Fruit fly (Drosophila melanogaster) whole organism, prepupa: ENCODE measurements around the gene pasi2.

Experiments
- Blimp-1 ChIP-seq: fragments of 200-800 bp; sonication (Bioruptor generic); optimal IDR thresholded peaks from 3 replicates; lab custom pipeline; 2017; ENCODE audit warnings: missing biosample characterization, missing genetic modification characterization, mild to moderate bottlenecking, moderate library complexity, missing genetic modification reagents
- CG10631 ChIP-seq: fragments of 200-800 bp; sonication (Bioruptor generic); optimal IDR thresholded peaks from 2 replicates; lab custom pipeline; 2016; ENCODE audit warnings: missing biosample characterization, missing genetic modification characterization
- CG10669 ChIP-seq: fragments of 200-800 bp; sonication (Bioruptor generic); optimal IDR thresholded peaks from 3 replicates; lab custom pipeline; 2018; ENCODE audit warnings: missing biosample characterization, mild to moderate bottlenecking, missing genetic modification characterization, moderate library complexity
- CG11294 ChIP-seq: fragments of 200-800 bp; sonication (Bioruptor generic); IDR thresholded peaks from 2 replicates; pipeline ENCODE4 v1.3.6; 2022; ENCODE audit warnings: missing biosample characterization, missing genetic modification characterization
- CG11762 ChIP-seq: fragments of 200-800 bp; sonication (Bioruptor generic); optimal IDR thresholded peaks from 3 replicates; lab custom pipeline; 2016; ENCODE audit warnings: missing biosample characterization, missing genetic modification characterization; ENCODE audit not compliant: insufficient read depth
- CG11902 ChIP-seq: fragments of 200-800 bp; sonication (Bioruptor generic); optimal IDR thresholded peaks from 3 replicates; lab custom pipeline; 2016; ENCODE audit warnings: missing biosample characterization, missing genetic modification characterization
- CG1621 ChIP-seq: fragments of 200-800 bp; sonication (Bioruptor generic); optimal IDR thresholded peaks from 3 replicates; lab custom pipeline; 2018; ENCODE audit warnings: missing biosample characterization, mild to moderate bottlenecking, missing genetic modification characterization
- CG16779 ChIP-seq: fragments of 200-800 bp; sonication (Bioruptor generic); optimal IDR thresholded peaks from 3 replicates; lab custom pipeline; 2017; ENCODE audit warnings: missing biosample characterization, mild to moderate bottlenecking, missing genetic modification characterization
- CG3032 ChIP-seq: fragments of 200-800 bp; optimal IDR thresholded peaks from 2 replicates; lab custom pipeline; 2019; ENCODE audit warnings: missing biosample characterization, mild to moderate bottlenecking, missing genetic modification characterization, moderate library complexity
- CG31627 ChIP-seq: fragments of 200-800 bp; sonication (Bioruptor generic); optimal IDR thresholded peaks from 3 replicates; lab custom pipeline; 2016; ENCODE audit warnings: missing biosample characterization, missing genetic modification characterization
- CG32006 ChIP-seq: fragments of 200-800 bp; sonication (Bioruptor generic); optimal IDR thresholded peaks from 3 replicates; lab custom pipeline; 2017; ENCODE audit warnings: missing biosample characterization, mild to moderate bottlenecking, missing genetic modification characterization
- CG34406 ChIP-seq: fragments of 200-800 bp; sonication (Bioruptor generic); optimal IDR thresholded peaks from 3 replicates; lab custom pipeline; 2016; ENCODE audit warnings: missing biosample characterization, missing genetic modification characterization
- CG3919 ChIP-seq: fragments of 200-800 bp; sonication (Bioruptor generic); optimal IDR thresholded peaks from 3 replicates; lab custom pipeline; 2016; ENCODE audit warnings: missing biosample characterization, missing genetic modification characterization
- CG4318 ChIP-seq: fragments of 200-800 bp; sonication (Bioruptor generic); optimal IDR thresholded peaks from 3 replicates; lab custom pipeline; 2017; ENCODE audit warnings: missing biosample characterization, mild to moderate bottlenecking, missing genetic modification characterization
- CG6163 ChIP-seq: fragments of 200-800 bp; sonication (Bioruptor generic); IDR thresholded peaks from 3 replicates; pipeline ENCODE4 v1.3.6; 2022; ENCODE audit warnings: missing biosample characterization, missing genetic modification characterization
- CG6276 ChIP-seq: fragments of 200-800 bp; sonication (Bioruptor generic); optimal IDR thresholded peaks from 2 replicates; lab custom pipeline; 2017; ENCODE audit warnings: missing biosample characterization, mild to moderate bottlenecking, missing genetic modification characterization
- CG6854 ChIP-seq: fragments of 200-800 bp; sonication (Bioruptor generic); optimal IDR thresholded peaks from 2 replicates; lab custom pipeline; 2017; ENCODE audit warnings: missing biosample characterization, mild to moderate bottlenecking, missing genetic modification characterization
- CG7368 ChIP-seq: fragments of 200-800 bp; sonication (Bioruptor generic); optimal IDR thresholded peaks from 3 replicates; lab custom pipeline; 2016; ENCODE audit warnings: missing biosample characterization, missing genetic modification characterization
- CG8119 ChIP-seq: fragments of 200-800 bp; sonication (Bioruptor generic); IDR thresholded peaks from 3 replicates; pipeline ENCODE4 v1.3.6; 2022; ENCODE audit warnings: missing biosample characterization, missing genetic modification characterization
- CG8319 ChIP-seq: fragments of 200-800 bp; sonication (Bioruptor generic); optimal IDR thresholded peaks from 3 replicates; lab custom pipeline; 2016; ENCODE audit warnings: missing biosample characterization, missing genetic modification characterization
- CG8632 ChIP-seq: fragments of 200-800 bp; sonication (Bioruptor generic); optimal IDR thresholded peaks from 3 replicates; lab custom pipeline; 2016; ENCODE audit warnings: missing biosample characterization, missing genetic modification characterization
- CG9139 ChIP-seq: fragments of 200-800 bp; sonication (Bioruptor generic); optimal IDR thresholded peaks from 3 replicates; lab custom pipeline; 2017; ENCODE audit warnings: missing biosample characterization, mild to moderate bottlenecking, missing genetic modification characterization
- Eip75B ChIP-seq: fragments of 200-800 bp; sonication (Bioruptor generic); optimal IDR thresholded peaks from 3 replicates; lab custom pipeline; 2016; ENCODE audit warnings: missing biosample characterization, missing genetic modification characterization
- Eip78C ChIP-seq: fragments of 200-800 bp; sonication (Bioruptor generic); peaks from one replicate; lab custom pipeline; 2016; ENCODE audit warnings: missing biosample characterization, missing genetic modification characterization
- Eip93F ChIP-seq: fragments of 200-800 bp; sonication (Bioruptor generic); optimal IDR thresholded peaks from 2 replicates; lab custom pipeline; 2016; ENCODE audit warnings: missing biosample characterization, mild to moderate bottlenecking, missing genetic modification characterization
- Ets96B ChIP-seq: fragments of 200-800 bp; optimal IDR thresholded peaks from 2 replicates; lab custom pipeline; 2019; ENCODE audit warnings: missing biosample characterization, mild to moderate bottlenecking, missing genetic modification characterization, moderate library complexity
- Gug ChIP-seq: fragments of 200-800 bp; sonication (Bioruptor generic); IDR thresholded peaks from 2 replicates; pipeline ENCODE4 v1.3.6; 2022; ENCODE audit warnings: missing biosample characterization, missing genetic modification characterization
- Hr38 ChIP-seq: sonication (Bioruptor generic); optimal IDR thresholded peaks from 2 replicates; lab custom pipeline; 2016; ENCODE audit warnings: missing biosample characterization, missing genetic modification characterization
- Hr39 ChIP-seq: fragments of 200-800 bp; sonication (Bioruptor generic); optimal IDR thresholded peaks from 2 replicates; lab custom pipeline; 2016; ENCODE audit warnings: missing biosample characterization, missing genetic modification characterization
- Met ChIP-seq: fragments of 200-800 bp; sonication (Bioruptor generic); optimal IDR thresholded peaks from 3 replicates; lab custom pipeline; 2016; ENCODE audit warnings: missing biosample characterization, missing genetic modification characterization
- OdsH ChIP-seq: fragments of 200-800 bp; sonication (Bioruptor generic); optimal IDR thresholded peaks from 3 replicates; lab custom pipeline; 2016; ENCODE audit warnings: missing biosample characterization, missing genetic modification characterization
- Smox ChIP-seq: fragments of 200-800 bp; sonication (Bioruptor generic); optimal IDR thresholded peaks from 3 replicates; lab custom pipeline; 2016; ENCODE audit warnings: missing biosample characterization, missing genetic modification characterization
- Sox102F ChIP-seq: fragments of 200-800 bp; sonication (Bioruptor generic); optimal IDR thresholded peaks from 2 replicates; lab custom pipeline; 2016; ENCODE audit warnings: missing biosample characterization, mild to moderate bottlenecking, missing genetic modification characterization
- Sox14 ChIP-seq: fragments of 200-800 bp; sonication (Bioruptor generic); optimal IDR thresholded peaks from 3 replicates; lab custom pipeline; 2016; ENCODE audit warnings: missing biosample characterization, missing genetic modification characterization
- acj6 ChIP-seq: fragments of 200-800 bp; sonication (Bioruptor generic); optimal IDR thresholded peaks from 3 replicates; lab custom pipeline; 2016; ENCODE audit warnings: missing biosample characterization, missing genetic modification characterization
- cyc ChIP-seq: fragments of 200-800 bp; sonication (Bioruptor generic); optimal IDR thresholded peaks from 3 replicates; lab custom pipeline; 2016; ENCODE audit warnings: missing biosample characterization, missing genetic modification characterization
- dac ChIP-seq: fragments of 200-800 bp; sonication (Bioruptor generic); optimal IDR thresholded peaks from 2 replicates; lab custom pipeline; 2017; ENCODE audit warnings: missing biosample characterization, mild to moderate bottlenecking, missing genetic modification characterization
- dsx ChIP-seq: fragments of 200-800 bp; optimal IDR thresholded peaks from 3 replicates; lab custom pipeline; 2019; ENCODE audit warnings: missing biosample characterization, mild to moderate bottlenecking, missing genetic modification characterization, moderate library complexity; ENCODE audit not compliant: poor library complexity, severe bottlenecking
- eg ChIP-seq: fragments of 200-800 bp; sonication (Bioruptor generic); IDR thresholded peaks from 3 replicates; pipeline ENCODE4 v1.3.6; 2022; ENCODE audit warnings: missing biosample characterization, missing genetic modification characterization
- esn ChIP-seq: fragments of 200-800 bp; sonication (Bioruptor generic); optimal IDR thresholded peaks from 2 replicates; lab custom pipeline; 2016; ENCODE audit warnings: missing biosample characterization, mild to moderate bottlenecking, missing genetic modification characterization, moderate library complexity
- fd85E ChIP-seq: fragments of 200-800 bp; sonication (Bioruptor generic); optimal IDR thresholded peaks from 3 replicates; lab custom pipeline; 2016; ENCODE audit warnings: missing biosample characterization, missing genetic modification characterization
- fkh ChIP-seq: fragments of 200-800 bp; sonication (Bioruptor generic); optimal IDR thresholded peaks from 3 replicates; lab custom pipeline; 2017; ENCODE audit warnings: missing biosample characterization, mild to moderate bottlenecking, missing genetic modification characterization, moderate library complexity
- pdm3 ChIP-seq: fragments of 200-800 bp; sonication (Bioruptor generic); optimal IDR thresholded peaks from 3 replicates; lab custom pipeline; 2016; ENCODE audit warnings: missing biosample characterization, missing genetic modification characterization
- salr ChIP-seq, 2 experiments: fragments of 200-800 bp; sonication (Bioruptor generic); optimal IDR thresholded peaks; 3 replicates each; lab custom pipeline; 2016 to 2018; ENCODE audit warnings: missing biosample characterization in 2 of 2, missing genetic modification characterization in 2 of 2, mild to moderate bottlenecking in 1 of 2
- spab ChIP-seq: fragments of 200-800 bp; sonication (Bioruptor generic); optimal IDR thresholded peaks from 2 replicates; lab custom pipeline; 2017; ENCODE audit warnings: missing biosample characterization, mild to moderate bottlenecking, missing genetic modification characterization, missing genetic modification reagents
- ss ChIP-seq, 2 experiments: fragments of 200-800 bp; sonication (Bioruptor generic); optimal IDR thresholded peaks; 2 replicates in 1 of 2; 3 replicates in 1 of 2; lab custom pipeline; 2017 to 2018; ENCODE audit warnings: mild to moderate bottlenecking in 2 of 2, missing biosample characterization in 2 of 2, missing genetic modification characterization in 2 of 2, moderate library complexity in 1 of 2
- topi ChIP-seq: fragments of 200-800 bp; sonication (Bioruptor generic); optimal IDR thresholded peaks from 3 replicates; lab custom pipeline; 2016; ENCODE audit warnings: missing biosample characterization, missing genetic modification characterization
- vri ChIP-seq: fragments of 200-800 bp; sonication (Bioruptor generic); optimal IDR thresholded peaks from 3 replicates; lab custom pipeline; 2016; ENCODE audit warnings: missing biosample characterization, mild to moderate bottlenecking, missing genetic modification characterization

Gene pasi2

dm6 chr3R:9345904-9346303 is 10.9 kb downstream of the pasi2 start:
- TF ChIP-seq CG8119, result peak; percentile 32; the same call in 1 of the 3 replicates
- peak; percentile 96 for TF ChIP-seq Blimp-1
- TF ChIP-seq Eip93F (GFP tag; lab: Kevin White, UChicago), result no peak
- 0 out of 3 replicates have a peak, but pooled peaks have one; percentile 26 for TF ChIP-seq eg (GFP tag; lab: Robert Waterston, UW)
- TF ChIP-seq CG3032 (tag; lab: Kevin White, UChicago), result no peak
- peak; percentile 2 for TF ChIP-seq dac (GFP tag; lab: Kevin White, UChicago)
- TF ChIP-seq CG6163, result peak; percentile 58; the same call in 2 of the 3 replicates
- peak; percentile 15 for TF ChIP-seq Sox14

dm6 chr3R:9346539-9346938 is 11.6 kb downstream of the pasi2 start:
- peak; percentile 52 for TF ChIP-seq CG3032 (tag; lab: Kevin White, UChicago)
- TF ChIP-seq Smox, result peak; percentile 59
- TF ChIP-seq Ets96B, result peak; percentile 49
- peak; percentile 37 for TF ChIP-seq CG10631
- peak; percentile 50 for TF ChIP-seq OdsH
- no peak for TF ChIP-seq eg (GFP tag; lab: Robert Waterston, UW)
- TF ChIP-seq CG31627 (GFP tag; lab: Kevin White, UChicago), result peak; percentile 44
- peak; percentile 44; the same call in 2 of the 3 replicates for TF ChIP-seq CG6163
- peak; percentile 54 for TF ChIP-seq acj6
- TF ChIP-seq Blimp-1, result no peak
- no peak for TF ChIP-seq CG11294 (GFP tag; lab: Robert Waterston, UW)
- TF ChIP-seq CG11902 (GFP tag; lab: Kevin White, UChicago), result peak; percentile 6
- TF ChIP-seq CG11762, result no peak
- no peak for TF ChIP-seq CG7368 (GFP tag; lab: Kevin White, UChicago)
- no peak for TF ChIP-seq cyc (GFP tag; lab: Kevin White, UChicago)
- peak; percentile 52 for TF ChIP-seq CG8632 (GFP tag; lab: Kevin White, UChicago)
- peak in 1 of 2 experiments; percentile 8 for TF ChIP-seq ss (GFP tag; optimal IDR thresholded peaks at IDR 0.05; lab: Kevin White, UChicago)
- peak; percentile 32 for TF ChIP-seq CG3919
- peak; percentile 39 for TF ChIP-seq dsx (GFP tag; lab: Kevin White, UChicago)
- TF ChIP-seq fkh (GFP tag; lab: Kevin White, UChicago), result no peak
- peak; percentile 16 for TF ChIP-seq Eip93F (GFP tag; lab: Kevin White, UChicago)
- peak; percentile 17 for TF ChIP-seq Eip75B
- TF ChIP-seq CG1621 (tag; lab: Kevin White, UChicago), result peak; percentile 5
- TF ChIP-seq Eip78C (GFP tag; lab: Kevin White, UChicago), result peak; percentile 74
- TF ChIP-seq spab (GFP tag; lab: Kevin White, UChicago), result peak; percentile 46
- no peak for TF ChIP-seq fd85E (GFP tag; lab: Kevin White, UChicago)
- TF ChIP-seq CG32006 (GFP tag; lab: Kevin White, UChicago), result peak; percentile 57
- TF ChIP-seq CG6854 (GFP tag; lab: Kevin White, UChicago), result no peak
- TF ChIP-seq salr (GFP tag; optimal IDR thresholded peaks at IDR 0.05; lab: Kevin White, UChicago), result peak in 1 of 2 experiments; percentile 5
- no peak for TF ChIP-seq CG9139 (GFP tag; lab: Kevin White, UChicago)
- peak; percentile 51 for TF ChIP-seq topi (GFP tag; lab: Kevin White, UChicago)
- TF ChIP-seq Sox102F (GFP tag; lab: Kevin White, UChicago), result peak; percentile 58
- TF ChIP-seq CG10669 (GFP tag; lab: Kevin White, UChicago), result peak; percentile 59
- peak; percentile 61 for TF ChIP-seq esn (GFP tag; lab: Kevin White, UChicago)
- TF ChIP-seq CG34406 (GFP tag; lab: Kevin White, UChicago), result peak; percentile 61
- TF ChIP-seq Sox14, result peak; percentile 44
- TF ChIP-seq Hr38 (GFP tag; lab: Kevin White, UChicago), result no peak
- TF ChIP-seq Gug (GFP tag; lab: Robert Waterston, UW), result no peak
- peak; percentile 58 for TF ChIP-seq Met (GFP tag; lab: Kevin White, UChicago)
- no peak for TF ChIP-seq CG6276 (GFP tag; lab: Kevin White, UChicago)
- TF ChIP-seq CG8119, result peak; percentile 35; the same call in 1 of the 3 replicates
- TF ChIP-seq Hr39 (GFP tag; lab: Kevin White, UChicago), result peak; percentile 55
- TF ChIP-seq CG4318 (GFP tag; lab: Kevin White, UChicago), result peak; percentile 17
- TF ChIP-seq CG8319 (GFP tag; lab: Kevin White, UChicago), result no peak
- TF ChIP-seq pdm3, result peak; percentile 67
- no peak for TF ChIP-seq CG16779 (tag; lab: Kevin White, UChicago)
- TF ChIP-seq vri, result peak; percentile 21
